Fruit fly (Drosophila melanogaster) whole organism, embryonic: Measurements from ENCODE around the gene wwk.
A peak's percentile ranks its signal among the peaks of the same experiment; 100 is the strongest.

ENCODE experiments used
- Aef1 ChIP-seq: fragments of 200-800 bp; sonication (Bioruptor generic); IDR thresholded peaks from 3 replicates; pipeline ENCODE4 v1.3.6; 2022; ENCODE audit warnings: missing biosample characterization, missing genetic modification characterization
- Awh ChIP-seq: fragments of 200-800 bp; sonication (Bioruptor generic); IDR thresholded peaks from 2 replicates; pipeline ENCODE4, ENCODE4 v1.3.6; 2022; ENCODE audit warnings: missing biosample characterization, missing genetic modification characterization
- BtbVII ChIP-seq: fragments of 200-800 bp; sonication (Bioruptor generic); optimal IDR thresholded peaks from 3 replicates; lab custom pipeline; 2017; ENCODE audit warnings: missing biosample characterization, mild to moderate bottlenecking, missing genetic modification characterization
- CG10267 ChIP-seq: fragments of 200-800 bp; sonication (Bioruptor generic); optimal IDR thresholded peaks from 2 replicates; lab custom pipeline; 2018; ENCODE audit warnings: missing biosample characterization, mild to moderate bottlenecking, missing genetic modification characterization, moderate library complexity
- CG10979 ChIP-seq: fragments of 200-800 bp; sonication (Bioruptor generic); optimal IDR thresholded peaks from 2 replicates; lab custom pipeline; 2018; ENCODE audit warnings: missing biosample characterization, mild to moderate bottlenecking, missing genetic modification characterization, moderate library complexity
- CG11085 ChIP-seq: fragments of 200-800 bp; sonication (Bioruptor generic); IDR thresholded peaks from 2 replicates; pipeline ENCODE4 v1.3.6; 2022; ENCODE audit warnings: missing biosample characterization, missing genetic modification characterization
- CG11456 ChIP-seq: fragments of 200-800 bp; sonication (Bioruptor generic); IDR thresholded peaks from 3 replicates; pipeline ENCODE4 v1.3.6; 2022; ENCODE audit warnings: missing biosample characterization, missing genetic modification characterization
- CG11695 ChIP-seq: fragments of 200-800 bp; sonication (Bioruptor generic); IDR thresholded peaks from 3 replicates; pipeline ENCODE4 v1.3.6; 2022; ENCODE audit warnings: missing biosample characterization, missing genetic modification characterization
- CG12219 ChIP-seq: fragments of 200-800 bp; sonication (Bioruptor generic); optimal IDR thresholded peaks from 3 replicates; lab custom pipeline; 2018; ENCODE audit warnings: missing biosample characterization, mild to moderate bottlenecking, missing genetic modification characterization
- CG12659 ChIP-seq: fragments of 200-800 bp; sonication (Bioruptor generic); optimal IDR thresholded peaks from 3 replicates; lab custom pipeline; 2017; ENCODE audit warnings: mild to moderate bottlenecking, missing biosample characterization, missing genetic modification reagents, missing genetic modification characterization
- CG15514 ChIP-seq: fragments of 200-800 bp; sonication (Bioruptor generic); optimal IDR thresholded peaks from 3 replicates; lab custom pipeline; 2017; ENCODE audit warnings: missing biosample characterization, missing genetic modification characterization, mild to moderate bottlenecking, moderate library complexity, missing genetic modification reagents
- CG18011 ChIP-seq: fragments of 200-800 bp; sonication (Bioruptor generic); optimal IDR thresholded peaks from 2 replicates; lab custom pipeline; 2017; ENCODE audit warnings: missing biosample characterization, missing genetic modification characterization, mild to moderate bottlenecking, moderate library complexity, missing genotype
- CG18619 ChIP-seq: fragments of 200-800 bp; sonication (Bioruptor generic); optimal IDR thresholded peaks from 3 replicates; lab custom pipeline; 2017; ENCODE audit warnings: missing biosample characterization, mild to moderate bottlenecking, missing genetic modification characterization
- CG34224 ChIP-seq: fragments of 200-800 bp; sonication (Bioruptor generic); IDR thresholded peaks from 3 replicates; pipeline ENCODE4 v1.3.6; 2022; ENCODE audit warnings: missing biosample characterization, missing genetic modification characterization; ENCODE audit not compliant: partially characterized antibody
- CG6683 ChIP-seq: fragments of 200-800 bp; sonication (Bioruptor generic); optimal IDR thresholded peaks from 2 replicates; lab custom pipeline; 2017; ENCODE audit warnings: missing biosample characterization, mild to moderate bottlenecking, missing genetic modification characterization, missing genetic modification reagents
- CG6689 ChIP-seq: fragments of 200-800 bp; sonication (Bioruptor generic); IDR thresholded peaks from 2 replicates; pipeline ENCODE4 v1.3.6; 2022; ENCODE audit warnings: missing biosample characterization, missing genetic modification characterization
- CG7963 ChIP-seq: fragments of 200-800 bp; sonication (Bioruptor generic); IDR thresholded peaks from 3 replicates; pipeline ENCODE4 v1.3.6; 2022; ENCODE audit warnings: missing biosample characterization, missing genetic modification characterization; ENCODE audit not compliant: partially characterized antibody
- CG8388 ChIP-seq: fragments of 200-800 bp; sonication (Bioruptor generic); optimal IDR thresholded peaks from 2 replicates; lab custom pipeline; 2019; ENCODE audit warnings: missing biosample characterization, mild to moderate bottlenecking, missing genetic modification characterization, moderate library complexity
- CG9876 ChIP-seq: fragments of 200-800 bp; sonication (Bioruptor generic); optimal IDR thresholded peaks from 2 replicates; lab custom pipeline; 2016; ENCODE audit warnings: missing biosample characterization, missing genetic modification characterization
- Deaf1 ChIP-seq: fragments of 200-800 bp; optimal IDR thresholded peaks from 3 replicates; lab custom pipeline; 2019; ENCODE audit warnings: missing biosample characterization, mild to moderate bottlenecking, missing genetic modification characterization, moderate library complexity
- E2f1 ChIP-seq: fragments of 200-800 bp; sonication (Bioruptor generic); IDR thresholded peaks from 2 replicates; pipeline ENCODE4 v1.3.6; 2022; ENCODE audit warnings: missing biosample characterization, missing genetic modification characterization
- E2f2 ChIP-seq: fragments of 200-800 bp; sonication (Bioruptor generic); IDR thresholded peaks from 2 replicates; pipeline ENCODE4 v1.3.6; 2022; ENCODE audit warnings: missing biosample characterization, missing genetic modification characterization
- Elba2 ChIP-seq: fragments of 200-800 bp; sonication (Bioruptor generic); optimal IDR thresholded peaks from 3 replicates; lab custom pipeline; 2016; ENCODE audit warnings: missing biosample characterization, missing genetic modification characterization
- HHEX ChIP-seq: fragments of 200-800 bp; sonication (Bioruptor generic); optimal IDR thresholded peaks from 3 replicates; lab custom pipeline; 2017; ENCODE audit warnings: missing biosample characterization, mild to moderate bottlenecking, missing genetic modification characterization, missing genetic modification reagents
- Hey ChIP-seq: fragments of 200-800 bp; sonication (Bioruptor generic); optimal IDR thresholded peaks from 3 replicates; lab custom pipeline; 2018; ENCODE audit warnings: missing biosample characterization, mild to moderate bottlenecking, missing genetic modification characterization
- Lhr ChIP-seq: fragments of 200-800 bp; sonication (Bioruptor generic); optimal IDR thresholded peaks from 3 replicates; lab custom pipeline; 2017; ENCODE audit warnings: mild to moderate bottlenecking, missing biosample characterization, missing genetic modification reagents, missing genetic modification characterization
- Lpt ChIP-seq: fragments of >200 bp; optimal IDR thresholded peaks from 2 replicates; lab custom pipeline; 2018; ENCODE audit warnings: missing biosample characterization, missing genetic modification characterization
- Mrtf ChIP-seq: fragments of 200-800 bp; sonication (Bioruptor generic); IDR thresholded peaks from 3 replicates; pipeline ENCODE4 v1.3.6; 2022; ENCODE audit warnings: missing biosample characterization, missing genetic modification characterization
- NC2α ChIP-seq: fragments of 200-800 bp; sonication (Bioruptor generic); optimal IDR thresholded peaks from 2 replicates; lab custom pipeline; 2016; ENCODE audit warnings: missing biosample characterization, missing genetic modification characterization
- Rx ChIP-seq: fragments of 200-800 bp; sonication (Bioruptor generic); IDR thresholded peaks from 2 replicates; pipeline ENCODE4 v1.3.6; 2022; ENCODE audit warnings: missing biosample characterization, missing genetic modification characterization
- Sry-δ ChIP-seq: fragments of 200-800 bp; sonication (Bioruptor generic); optimal IDR thresholded peaks from 2 replicates; lab custom pipeline; 2016; ENCODE audit warnings: missing biosample characterization, missing genetic modification characterization
- chif ChIP-seq, 2 experiments: fragments of 200-800 bp; sonication (Bioruptor generic); optimal IDR thresholded peaks; 3 replicates each; lab custom pipeline; 2016; ENCODE audit warnings: missing biosample characterization in 2 of 2, missing genetic modification characterization in 2 of 2
- crol ChIP-seq: fragments of 200-800 bp; sonication (Bioruptor generic); IDR thresholded peaks from 2 replicates; pipeline ENCODE4 v1.3.6; 2022; ENCODE audit warnings: missing biosample characterization, missing genetic modification characterization
- dan ChIP-seq: fragments of 200-800 bp; sonication (Bioruptor generic); IDR thresholded peaks from 2 replicates; pipeline ENCODE4 v1.3.6; 2022; ENCODE audit warnings: missing biosample characterization, missing genetic modification characterization
- dysf ChIP-seq: fragments of 200-800 bp; sonication (Bioruptor generic); IDR thresholded peaks from 3 replicates; pipeline ENCODE4 v1.3.6; 2022; ENCODE audit warnings: missing biosample characterization, missing genetic modification characterization
- exex ChIP-seq: fragments of 200-800 bp; sonication (Bioruptor generic); optimal IDR thresholded peaks from 4 replicates; lab custom pipeline; 2018; ENCODE audit warnings: missing biosample characterization, mild to moderate bottlenecking, missing genetic modification characterization, moderate library complexity
- h ChIP-seq: fragments of >200 bp; optimal IDR thresholded peaks from 2 replicates; lab custom pipeline; 2017
- klu ChIP-seq: fragments of 200-800 bp; sonication (Bioruptor generic); IDR thresholded peaks from 2 replicates; pipeline ENCODE4 v1.3.6; 2022; ENCODE audit warnings: missing biosample characterization, missing genetic modification characterization
- mirr ChIP-seq: fragments of 200-800 bp; sonication (Bioruptor generic); optimal IDR thresholded peaks from 3 replicates; lab custom pipeline; 2018; ENCODE audit warnings: missing biosample characterization, mild to moderate bottlenecking, missing genetic modification characterization
- mld ChIP-seq: fragments of 200-800 bp; sonication (Bioruptor generic); IDR thresholded peaks from 3 replicates; pipeline ENCODE4 v1.3.6; 2022; ENCODE audit warnings: missing biosample characterization, missing genetic modification characterization; ENCODE audit not compliant: partially characterized antibody
- otp ChIP-seq: fragments of 200-800 bp; sonication (Bioruptor generic); IDR thresholded peaks from 3 replicates; pipeline ENCODE4, ENCODE4 v1.3.6; 2022; ENCODE audit warnings: missing biosample characterization, missing genetic modification characterization
- pzg ChIP-seq: fragments of 200-800 bp; sonication (Bioruptor generic); optimal IDR thresholded peaks from 3 replicates; lab custom pipeline; 2018; ENCODE audit warnings: missing biosample characterization, mild to moderate bottlenecking, missing genetic modification characterization, moderate library complexity
- sim ChIP-seq: fragments of 200-800 bp; sonication (Bioruptor generic); IDR thresholded peaks from 2 replicates; pipeline ENCODE4 v1.3.6; 2022; ENCODE audit warnings: missing biosample characterization, missing genetic modification characterization
- sr ChIP-seq: fragments of 200-800 bp; sonication (Bioruptor generic); IDR thresholded peaks from 3 replicates; pipeline ENCODE4 v1.3.6; 2022; ENCODE audit warnings: missing biosample characterization, missing genetic modification characterization
- stwl ChIP-seq: fragments of 200-800 bp; sonication (Bioruptor generic); optimal IDR thresholded peaks from 3 replicates; lab custom pipeline; 2018; ENCODE audit warnings: missing biosample characterization, mild to moderate bottlenecking, missing genetic modification characterization, moderate library complexity
- trem ChIP-seq: fragments of 200-800 bp; optimal IDR thresholded peaks from 3 replicates; lab custom pipeline; 2019; ENCODE audit warnings: missing biosample characterization, mild to moderate bottlenecking, missing genetic modification characterization, moderate library complexity
- unc-4 ChIP-seq: fragments of 200-800 bp; sonication (Bioruptor generic); IDR thresholded peaks from 2 replicates; pipeline ENCODE4 v1.3.6; 2022; ENCODE audit warnings: missing biosample characterization, missing genetic modification characterization; ENCODE audit not compliant: partially characterized antibody
- unpg ChIP-seq: fragments of 200-800 bp; sonication (Bioruptor generic); optimal IDR thresholded peaks from 3 replicates; lab custom pipeline; 2018; ENCODE audit warnings: missing biosample characterization, mild to moderate bottlenecking, missing genetic modification characterization, moderate library complexity
- vvl ChIP-seq: fragments of 200-800 bp; sonication (Bioruptor generic); IDR thresholded peaks from 2 replicates; pipeline ENCODE4 v1.3.6; 2022; ENCODE audit warnings: missing biosample characterization, missing genetic modification characterization
- wek ChIP-seq: fragments of 200-800 bp; sonication (Bioruptor generic); optimal IDR thresholded peaks from 3 replicates; lab custom pipeline; 2018; ENCODE audit warnings: missing biosample characterization, mild to moderate bottlenecking, missing genetic modification characterization, moderate library complexity

wwk gene

DNA sequence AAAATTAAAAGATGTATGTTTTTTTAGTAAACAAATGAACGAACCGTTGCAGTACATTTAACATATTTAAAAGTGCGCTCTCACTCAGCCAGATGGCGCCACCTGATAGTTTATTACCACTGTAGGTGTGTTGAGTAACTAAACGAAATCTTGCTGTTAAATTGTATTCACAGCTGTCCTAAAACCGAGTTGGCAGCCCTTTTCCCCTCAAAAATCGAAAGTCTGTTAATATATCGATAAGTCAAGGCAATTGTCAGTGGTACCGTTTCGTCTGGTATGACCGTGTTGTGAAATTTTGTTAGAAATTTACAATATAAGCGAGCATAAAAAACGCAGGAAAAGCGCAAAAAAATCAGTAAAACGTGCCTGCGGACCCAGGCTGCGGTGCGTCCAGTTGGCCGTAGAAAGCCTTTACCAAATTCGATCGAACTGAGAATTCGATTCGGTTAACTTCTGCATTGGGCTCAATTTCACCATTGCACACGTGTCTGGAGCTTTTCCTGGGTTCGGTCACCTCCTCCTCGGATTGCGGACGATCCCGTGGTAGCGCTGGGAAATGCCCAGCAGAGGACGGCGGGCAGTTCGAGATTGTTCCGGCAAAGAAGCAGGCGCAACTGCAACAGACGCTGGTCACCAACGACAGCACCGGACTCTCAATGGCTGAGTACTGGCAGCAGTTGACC, 38.8 kb downstream of the wwk start, which contains the start of gene stc (continued):
- TF ChIP-seq CG12659 (peak; percentile 83), unpg (GFP tag; lab: Kevin White, UChicago) (no peak), CG8388 (GFP tag; lab: Kevin White, UChicago) (peak; percentile 3), wek (GFP tag; lab: Kevin White, UChicago) (peak; percentile 20), crol (GFP tag; lab: Robert Waterston, UW) (no peak), h (lab: Kevin White, UChicago) (no peak), mld (GFP tag; lab: Robert Waterston, UW) (peak; percentile 56; the same call in 1 of the 3 replicates), Elba2 (GFP tag; lab: Kevin White, UChicago) (peak; percentile 44), dysf (GFP tag; lab: Robert Waterston, UW) (peak; percentile 14; the same call in 1 of the 3 replicates), mirr (peak; percentile 32), CG18619 (no peak), CG6689 (GFP tag; lab: Robert Waterston, UW) (no peak), klu (no peak), Aef1 (GFP tag; lab: Robert Waterston, UW) (peak; percentile 18; the same call in 1 of the 3 replicates), CG10979 (tag; lab: Kevin White, UChicago) (peak; percentile 88), CG15514 (GFP tag; lab: Kevin White, UChicago) (peak; percentile 80), sr (GFP tag; lab: Robert Waterston, UW) (no peak), CG11695 (GFP tag; lab: Robert Waterston, UW) (no peak), unc-4 (GFP tag; lab: Robert Waterston, UW) (peak; percentile 78), E2f1 (GFP tag; lab: Robert Waterston, UW) (peak; percentile 40; the same call in 1 of the 2 replicates), CG12219 (GFP tag; lab: Kevin White, UChicago) (no peak), dan (no peak), CG11085 (no peak), Sry-δ (GFP tag; lab: Kevin White, UChicago) (peak; percentile 80), Mrtf (GFP tag; lab: Robert Waterston, UW) (no peak), Lhr (GFP tag; lab: Kevin White, UChicago) (peak; percentile 69), Hey (tag; lab: Kevin White, UChicago) (no peak), Lpt (GFP tag; lab: Kevin White, UChicago) (no peak), sim (no peak), BtbVII (GFP tag; lab: Kevin White, UChicago) (no peak), CG6683 (GFP tag; lab: Kevin White, UChicago) (no peak), chif (GFP tag; optimal IDR thresholded peaks at IDR 0.05; lab: Kevin White, UChicago) (peak; percentile 6 to 62), CG7963 (GFP tag; lab: Robert Waterston, UW) (peak; percentile 63; the same call in 2 of the 3 replicates), exex (no peak), otp (GFP tag; lab: Robert Waterston, UW) (peak; percentile 9; the same call in 1 of the 3 replicates), NC2α (GFP tag; lab: Kevin White, UChicago) (no peak)

DNA sequence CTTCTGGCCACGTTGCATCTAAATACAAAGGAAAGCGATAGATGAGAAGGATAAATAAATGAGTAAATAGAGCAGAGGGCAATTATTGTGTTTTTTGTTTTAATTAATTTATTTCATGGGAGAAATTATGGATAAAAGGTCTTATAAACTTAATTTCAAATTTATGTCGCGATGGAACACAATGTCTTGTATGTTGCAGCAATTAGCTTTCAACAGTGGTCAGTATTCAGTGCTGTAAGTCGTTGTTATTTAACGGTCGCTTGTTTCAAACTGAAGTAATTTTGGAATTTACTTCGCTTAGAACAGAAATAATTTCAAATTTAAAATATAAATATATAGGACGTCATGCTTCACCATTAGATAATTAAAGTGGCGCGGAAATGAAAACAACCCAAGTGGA, 43.4 kb downstream of the wwk start:
- TF ChIP-seq CG11456 (GFP tag; lab: Robert Waterston, UW): no peak
- TF ChIP-seq CG9876 (GFP tag; lab: Kevin White, UChicago): no peak
- TF ChIP-seq E2f2 (GFP tag; lab: Robert Waterston, UW): peak; percentile 78
- peak; percentile 83 for TF ChIP-seq CG10267 (tag; lab: Kevin White, UChicago)
- TF ChIP-seq vvl: no peak
- TF ChIP-seq HHEX (GFP tag; lab: Kevin White, UChicago): no peak
- peak; percentile 32 for TF ChIP-seq trem (tag; lab: Kevin White, UChicago)
- TF ChIP-seq CG11085: peak; percentile 47; the same call in 1 of the 2 replicates
- peak; percentile 98 for TF ChIP-seq stwl (tag; lab: Kevin White, UChicago)
- TF ChIP-seq CG15514 (GFP tag; lab: Kevin White, UChicago): peak; percentile 11
- TF ChIP-seq Deaf1 (tag; lab: Kevin White, UChicago): no peak
- TF ChIP-seq pzg (GFP tag; lab: Kevin White, UChicago): peak; percentile 37
- 0 out of 2 replicates have a peak, but pooled peaks have one; percentile 17 for TF ChIP-seq Rx (GFP tag; lab: Robert Waterston, UW)
- peak; percentile 96 for TF ChIP-seq CG18011 (GFP tag; lab: Kevin White, UChicago)
- TF ChIP-seq Awh (GFP tag; lab: Robert Waterston, UW): no peak
- TF ChIP-seq CG34224: no peak
